Worm (Caenorhabditis elegans) whole organism, young adult: ENCODE measurements around the gene faah-3.
A peak's percentile ranks its signal among the peaks of the same experiment; 100 is the strongest.

Source experiments
- B0019.2 ChIP-seq: fragments of 200-800 bp; sonication (Bioruptor generic); conservative IDR thresholded peaks from 2 replicates; pipeline ENCODE4 v1.3.6; 2022; ENCODE audit warnings: missing genetic modification reagents, missing genetic modification characterization, missing compliant biosample characterization
- F10E7.11 ChIP-seq: sonication (generic microtip); optimal IDR thresholded peaks from 2 replicates; lab custom pipeline; 2017; ENCODE audit warnings: mild to moderate bottlenecking, missing genetic modification characterization, moderate library complexity, missing compliant biosample characterization
- F22D6.2 ChIP-seq: sonication (generic microtip); optimal IDR thresholded peaks from 2 replicates; lab custom pipeline; 2016; ENCODE audit warnings: mild to moderate bottlenecking, missing genetic modification characterization, missing compliant biosample characterization
- F33H1.4 ChIP-seq: fragments of 200-800 bp; sonication (Bioruptor generic); IDR thresholded peaks from 2 replicates; pipeline ENCODE4 v1.3.6; 2022; ENCODE audit warnings: missing genetic modification reagents, missing genetic modification characterization, missing compliant biosample characterization
- F39B2.1 ChIP-seq: fragments of 200-800 bp; sonication (Bioruptor generic); IDR thresholded peaks from 2 replicates; pipeline ENCODE4 v1.3.6; 2022; ENCODE audit warnings: missing genetic modification reagents, missing genetic modification characterization, missing compliant biosample characterization
- F57A8.1 ChIP-seq: fragments of 200-800 bp; sonication (Bioruptor generic); optimal IDR thresholded peaks from 2 replicates; lab custom pipeline; 2018; ENCODE audit warnings: mild to moderate bottlenecking, missing genetic modification characterization, moderate library complexity, missing compliant biosample characterization
- K11D2.4 ChIP-seq: fragments of 200-800 bp; sonication (Bioruptor generic); IDR thresholded peaks from 2 replicates; pipeline ENCODE4 v1.3.6; 2022; ENCODE audit warnings: missing genetic modification reagents, missing genetic modification characterization, missing compliant biosample characterization
- Y56A3A.18 ChIP-seq: fragments of 200-800 bp; sonication (Bioruptor generic); IDR thresholded peaks from 2 replicates; pipeline ENCODE4 v1.3.6; 2022; ENCODE audit warnings: missing genetic modification reagents, missing genetic modification characterization, missing compliant biosample characterization
- Y79H2A.3 ChIP-seq: fragments of 200-800 bp; sonication (Bioruptor generic); conservative IDR thresholded peaks from 2 replicates; pipeline ENCODE4 v1.3.6; 2022; ENCODE audit warnings: missing genetic modification reagents, missing genetic modification characterization, missing compliant biosample characterization
- ZK185.1 ChIP-seq: sonication (generic microtip); optimal IDR thresholded peaks from 2 replicates; lab custom pipeline; 2016; ENCODE audit warnings: mild to moderate bottlenecking, missing genetic modification characterization, missing compliant biosample characterization; ENCODE audit not compliant: poor library complexity, severe bottlenecking
- attf-3 ChIP-seq: fragments of 200-800 bp; sonication (Bioruptor generic); conservative IDR thresholded peaks from 2 replicates; pipeline ENCODE4 v1.3.6; 2022; ENCODE audit warnings: missing genetic modification reagents, missing genetic modification characterization, missing compliant biosample characterization
- bed-1 ChIP-seq: fragments of 200-800 bp; sonication (Bioruptor generic); IDR thresholded peaks from 2 replicates; pipeline ENCODE4 v1.3.6; 2022; ENCODE audit warnings: missing genetic modification reagents, missing genetic modification characterization, missing compliant biosample characterization
- cebp-2 ChIP-seq: fragments of 200-800 bp; sonication (Bioruptor generic); IDR thresholded peaks from 2 replicates; pipeline ENCODE4 v1.3.6; 2022; ENCODE audit warnings: missing genetic modification characterization, missing compliant biosample characterization
- ceh-100 ChIP-seq: fragments of 200-800 bp; sonication (Bioruptor generic); IDR thresholded peaks from 2 replicates; pipeline ENCODE4 v1.3.6; 2022; ENCODE audit warnings: missing genetic modification reagents, missing genetic modification characterization, missing compliant biosample characterization
- ceh-27 ChIP-seq: fragments of 200-800 bp; sonication (Bioruptor generic); optimal IDR thresholded peaks from 2 replicates; lab custom pipeline; 2018; ENCODE audit warnings: mild to moderate bottlenecking, missing genetic modification characterization, moderate library complexity, missing compliant biosample characterization
- dox-1 ChIP-seq: fragments of 200-800 bp; sonication (Bioruptor generic); IDR thresholded peaks from 2 replicates; pipeline ENCODE4 v1.3.6; 2022; ENCODE audit warnings: missing genetic modification reagents, missing genetic modification characterization, missing compliant biosample characterization
- ets-4 ChIP-seq: fragments of 200-800 bp; sonication (Bioruptor generic); optimal IDR thresholded peaks from 2 replicates; lab custom pipeline; 2018; ENCODE audit warnings: mild to moderate bottlenecking, missing genetic modification characterization, missing compliant biosample characterization
- gei-17 ChIP-seq: fragments of 200-800 bp; sonication (Bioruptor generic); optimal IDR thresholded peaks from 2 replicates; lab custom pipeline; 2018; ENCODE audit warnings: mild to moderate bottlenecking, missing genetic modification characterization, missing compliant biosample characterization
- hlh-12 ChIP-seq: sonication (generic microtip); optimal IDR thresholded peaks from 2 replicates; lab custom pipeline; 2016; ENCODE audit warnings: missing genetic modification characterization, missing compliant biosample characterization
- hmg-1.2 ChIP-seq: fragments of 200-800 bp; sonication (Bioruptor generic); IDR thresholded peaks from 2 replicates; pipeline ENCODE4 v1.3.6; 2022; ENCODE audit warnings: missing genetic modification reagents, missing genetic modification characterization, missing compliant biosample characterization
- hmg-20 ChIP-seq: fragments of 200-800 bp; sonication (Bioruptor generic); IDR thresholded peaks from 2 replicates; pipeline ENCODE4 v1.3.6; 2022; ENCODE audit warnings: missing genetic modification reagents, missing genetic modification characterization, missing compliant biosample characterization
- hrde-1 ChIP-seq: sonication (generic microtip); optimal IDR thresholded peaks from 2 replicates; lab custom pipeline; 2016; ENCODE audit warnings: missing genetic modification characterization, mild to moderate bottlenecking, missing compliant biosample characterization, moderate library complexity, missing genotype, missing genetic modification reagents, borderline replicate concordance
- lin-26 ChIP-seq: fragments of 200-800 bp; sonication (Bioruptor generic); IDR thresholded peaks from 2 replicates; pipeline ENCODE4 v1.3.6; 2022; ENCODE audit warnings: missing genetic modification reagents, missing genetic modification characterization, missing compliant biosample characterization
- lin-35 ChIP-seq, 3 experiments: fragments of 150-350 bp in 2 of 3; sonication (generic microtip) in 1 of 3; optimal IDR thresholded peaks; 2 replicates each; lab custom pipeline; 2014 to 2018; ENCODE audit warnings: missing biosample characterization in 3 of 3, missing genetic modification characterization in 3 of 3, missing genetic modification reagents in 3 of 3
- lsl-1 ChIP-seq: fragments of 200-800 bp; sonication (Bioruptor generic); optimal IDR thresholded peaks from 2 replicates; lab custom pipeline; 2018; ENCODE audit warnings: mild to moderate bottlenecking, missing genetic modification characterization, moderate library complexity, missing compliant biosample characterization
- madf-10 ChIP-seq: sonication (generic microtip); optimal IDR thresholded peaks from 2 replicates; lab custom pipeline; 2016; ENCODE audit warnings: mild to moderate bottlenecking, missing genetic modification characterization, missing compliant biosample characterization
- madf-6 ChIP-seq: fragments of 200-800 bp; sonication (Bioruptor generic); IDR thresholded peaks from 2 replicates; pipeline ENCODE4 v1.3.6; 2022; ENCODE audit warnings: missing genetic modification reagents, missing genetic modification characterization, missing compliant biosample characterization
- madf-8 ChIP-seq: fragments of 200-800 bp; sonication (Bioruptor generic); conservative IDR thresholded peaks from 2 replicates; pipeline ENCODE4 v1.3.6; 2022; ENCODE audit warnings: missing genetic modification reagents, missing genetic modification characterization, missing compliant biosample characterization
- mcd-1 ChIP-seq: fragments of 200-800 bp; sonication (Bioruptor generic); IDR thresholded peaks from 2 replicates; pipeline ENCODE4 v1.3.6; 2022; ENCODE audit warnings: missing genetic modification reagents, missing genetic modification characterization, missing compliant biosample characterization
- nfya-2 ChIP-seq: fragments of 200-800 bp; sonication (Bioruptor generic); IDR thresholded peaks from 2 replicates; pipeline ENCODE4 v1.3.6; 2022; ENCODE audit warnings: missing genetic modification reagents, missing genetic modification characterization, missing compliant biosample characterization
- nhr-120 ChIP-seq: fragments of 200-800 bp; sonication (Bioruptor generic); IDR thresholded peaks from 2 replicates; pipeline ENCODE4 v1.3.6; 2022; ENCODE audit warnings: missing genetic modification characterization, missing compliant biosample characterization
- nhr-90 ChIP-seq: sonication (generic microtip); optimal IDR thresholded peaks from 2 replicates; lab custom pipeline; 2016; ENCODE audit warnings: missing genotype, mild to moderate bottlenecking, missing genetic modification characterization, missing compliant biosample characterization
- pbrm-1 ChIP-seq: fragments of 200-800 bp; sonication (Bioruptor generic); IDR thresholded peaks from 2 replicates; pipeline ENCODE4 v1.3.6; 2022; ENCODE audit warnings: missing genetic modification reagents, missing genetic modification characterization, missing compliant biosample characterization
- sea-2 ChIP-seq: fragments of 200-800 bp; sonication (Bioruptor generic); IDR thresholded peaks from 2 replicates; pipeline ENCODE4 v1.3.6; 2022; ENCODE audit warnings: missing genetic modification characterization, missing compliant biosample characterization
- snpc-4 ChIP-seq, 5 experiments: fragments of 150-350 bp in 1 of 5; sonication (generic microtip) in 4 of 5; optimal IDR thresholded peaks; 2 replicates each; lab custom pipeline; 2014 to 2018; ENCODE audit warnings: missing genetic modification characterization in 5 of 5, missing biosample characterization in 3 of 5, antibody characterized with exemption in 2 of 5, mild to moderate bottlenecking in 2 of 5, missing compliant biosample characterization in 2 of 5, missing genotype in 2 of 5, moderate library complexity in 2 of 5, missing genetic modification reagents in 1 of 5
- somi-1 ChIP-seq: fragments of 200-800 bp; sonication (Bioruptor generic); optimal IDR thresholded peaks from 2 replicates; lab custom pipeline; 2018; ENCODE audit warnings: mild to moderate bottlenecking, missing genetic modification characterization, missing compliant biosample characterization
- sptf-2 ChIP-seq: fragments of 200-800 bp; sonication (Bioruptor generic); optimal IDR thresholded peaks from 2 replicates; lab custom pipeline; 2018; ENCODE audit warnings: mild to moderate bottlenecking, missing genetic modification characterization, missing compliant biosample characterization
- tbp1 ChIP-seq: fragments of 200-800 bp; sonication (Bioruptor generic); optimal IDR thresholded peaks from 2 replicates; lab custom pipeline; 2018; ENCODE audit warnings: mild to moderate bottlenecking, missing genetic modification characterization, missing compliant biosample characterization
- tlf-1 ChIP-seq: fragments of 200-800 bp; sonication (Bioruptor generic); optimal IDR thresholded peaks from 2 replicates; lab custom pipeline; 2018; ENCODE audit warnings: mild to moderate bottlenecking, missing genetic modification characterization, missing compliant biosample characterization
- xnd-1 ChIP-seq: sonication (generic microtip); optimal IDR thresholded peaks from 2 replicates; lab custom pipeline; 2016; ENCODE audit warnings: missing genotype, missing genetic modification reagents, missing genetic modification characterization, missing compliant biosample characterization
- zfh-2 ChIP-seq: fragments of 200-800 bp; sonication (Bioruptor generic); conservative IDR thresholded peaks from 2 replicates; pipeline ENCODE4 v1.3.6; 2022; ENCODE audit warnings: missing genetic modification reagents, missing genetic modification characterization, missing compliant biosample characterization
- zim-3 ChIP-seq: sonication (generic microtip); optimal IDR thresholded peaks from 2 replicates; lab custom pipeline; 2017; ENCODE audit warnings: mild to moderate bottlenecking, missing genetic modification characterization, moderate library complexity, missing compliant biosample characterization
- ztf-26 ChIP-seq: sonication (generic microtip); optimal IDR thresholded peaks from 2 replicates; lab custom pipeline; 2017; ENCODE audit warnings: missing genetic modification characterization, missing compliant biosample characterization
- ztf-28 ChIP-seq: fragments of 200-800 bp; sonication (Bioruptor generic); IDR thresholded peaks from 2 replicates; pipeline ENCODE4 v1.3.6; 2022; ENCODE audit warnings: missing genetic modification reagents, missing genetic modification characterization, missing compliant biosample characterization

The faah-3 gene

ce11 chrIV:961862-962261, 16.4 kb upstream of the faah-3 start:
- TF ChIP-seq attf-3 (no peak), Y56A3A.18 (GFP tag; lab: Robert Waterston, UW) (no peak), madf-6 (GFP tag; lab: Robert Waterston, UW) (no peak), cebp-2 (GFP tag; lab: Robert Waterston, UW) (no peak), bed-1 (no peak), nhr-120 (GFP tag; lab: Robert Waterston, UW) (no peak), Y79H2A.3 (no peak), somi-1 (GFP tag; lab: Kevin White, UChicago) (no peak), F39B2.1 (GFP tag; lab: Robert Waterston, UW) (no peak), dox-1 (GFP tag; lab: Robert Waterston, UW) (no peak), tbp1 (GFP tag; lab: Kevin White, UChicago) (no peak), lin-35 (GFP tag; optimal IDR thresholded peaks at IDR 0.05; lab: Kevin White, UChicago) (no peak)

- TF ChIP-seq hmg-20 (GFP tag; lab: Robert Waterston, UW) (no peak), F33H1.4 (peak; percentile 55; the same call in 1 of the 2 replicates), lsl-1 (GFP tag; lab: Kevin White, UChicago) (peak; percentile 81), xnd-1 (peak; percentile 7), pbrm-1 (GFP tag; lab: Robert Waterston, UW) (no peak)
Observed at ce11 chrIV:960177-960576, 14.7 kb upstream of the faah-3 start.

ce11 chrIV:959221-959620, 13.8 kb upstream of the faah-3 start, which contains the start of gene plx-1:
TSS of gene plx-1 (plus strand) at chrIV:959521.
- TF ChIP-seq nhr-120 (GFP tag; lab: Robert Waterston, UW) (no peak), lin-26 (GFP tag; lab: Robert Waterston, UW) (no peak), ceh-100 (GFP tag; lab: Robert Waterston, UW) (no peak), gei-17 (no peak), ztf-28 (GFP tag; lab: Robert Waterston, UW) (no peak), mcd-1 (GFP tag; lab: Robert Waterston, UW) (no peak), F22D6.2 (tag; lab: Kevin White, UChicago) (no peak), snpc-4 (GFP tag; optimal IDR thresholded peaks at IDR 0.05; lab: Kevin White, UChicago) (no peak), snpc-4 (tag; optimal IDR thresholded peaks at IDR 0.05; lab: Kevin White, UChicago) (no peak), K11D2.4 (GFP tag; lab: Robert Waterston, UW) (no peak), sea-2 (GFP tag; lab: Robert Waterston, UW) (no peak), F57A8.1 (GFP tag; lab: Kevin White, UChicago) (no peak), ztf-26 (tag; lab: Kevin White, UChicago) (no peak), madf-8 (GFP tag; lab: Robert Waterston, UW) (no peak), zim-3 (tag; lab: Kevin White, UChicago) (no peak), hlh-12 (tag; lab: Kevin White, UChicago) (no peak), madf-10 (tag; lab: Kevin White, UChicago) (no peak), F39B2.1 (GFP tag; lab: Robert Waterston, UW) (no peak), tlf-1 (GFP tag; lab: Kevin White, UChicago) (no peak), sptf-2 (GFP tag; lab: Kevin White, UChicago) (no peak)

- TF ChIP-seq F10E7.11 (tag; lab: Kevin White, UChicago) (no peak), B0019.2 (GFP tag; lab: Robert Waterston, UW) (no peak), snpc-4 (GFP tag; optimal IDR thresholded peaks at IDR 0.05; lab: Kevin White, UChicago) (no peak), snpc-4 (tag; optimal IDR thresholded peaks at IDR 0.05; lab: Kevin White, UChicago) (peak in 1 of 4 experiments; percentile 41), hmg-1.2 (GFP tag; lab: Robert Waterston, UW) (peak; percentile 84), ZK185.1 (tag; lab: Kevin White, UChicago) (no peak), tlf-1 (GFP tag; lab: Kevin White, UChicago) (no peak), ets-4 (no peak), nfya-2 (GFP tag; lab: Robert Waterston, UW) (no peak), hrde-1 (no peak), ceh-27 (GFP tag; lab: Kevin White, UChicago) (peak; percentile 7), madf-10 (tag; lab: Kevin White, UChicago) (no peak), zfh-2 (GFP tag; lab: Robert Waterston, UW) (no peak), nhr-90 (tag; lab: Kevin White, UChicago) (no peak)
Observed at ce11 chrIV:957820-958219, 12.4 kb upstream of the faah-3 start.
